Fruit fly (Drosophila melanogaster): ENCODE measurements around the gene bves.

The bves gene

DNA sequence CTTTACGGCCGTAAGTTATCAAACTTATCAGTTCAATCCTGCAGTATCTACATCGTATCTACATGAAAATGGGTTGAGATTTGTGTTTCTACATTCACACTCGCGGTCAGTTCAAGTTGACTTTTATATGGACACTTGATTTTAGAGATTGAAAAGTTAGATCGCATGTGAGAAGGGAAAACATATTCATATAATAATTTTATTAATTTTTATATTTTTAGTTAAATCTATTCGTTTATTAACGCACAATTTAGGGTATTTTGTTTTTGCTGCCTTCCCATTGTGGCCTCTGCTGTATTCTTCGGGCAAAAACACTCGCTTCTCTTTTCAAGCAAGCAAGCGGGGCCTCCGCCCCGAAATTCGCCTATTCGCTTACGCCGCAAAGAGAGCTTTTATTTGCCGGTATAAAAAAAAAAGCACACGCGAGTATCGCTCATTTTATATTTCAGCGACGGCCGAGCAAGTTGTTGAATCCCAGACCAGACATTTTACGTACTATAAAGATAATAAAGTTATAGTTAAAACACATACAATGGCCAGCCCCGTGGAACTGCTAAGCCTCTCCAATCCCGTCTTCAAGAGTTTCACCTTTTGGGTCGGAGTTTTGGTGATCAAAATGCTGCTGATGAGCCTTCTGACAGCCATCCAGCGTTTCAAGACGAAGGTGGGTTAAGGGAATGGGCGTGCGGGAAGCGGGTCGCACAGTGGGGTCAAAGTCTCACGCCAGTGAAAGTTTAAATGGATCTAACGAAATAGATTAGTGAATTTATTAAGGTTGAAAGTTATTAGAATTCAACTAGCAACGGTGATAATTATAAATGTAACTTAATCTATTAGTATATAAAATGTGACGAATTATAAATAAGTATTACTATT, 10.9 kb upstream of the bves start:
- TF ChIP-seq insv (optimal IDR thresholded peaks at IDR 0.05) (no peak), h (optimal IDR thresholded peaks at IDR 0.05) (no peak), ttk (optimal IDR thresholded peaks at IDR 0.05) (no peak), Myc (optimal IDR thresholded peaks at IDR 0.05) (no peak), psq (optimal IDR thresholded peaks at IDR 0.05) (no peak), Sin3A (optimal IDR thresholded peaks at IDR 0.05) (no peak)

DNA sequence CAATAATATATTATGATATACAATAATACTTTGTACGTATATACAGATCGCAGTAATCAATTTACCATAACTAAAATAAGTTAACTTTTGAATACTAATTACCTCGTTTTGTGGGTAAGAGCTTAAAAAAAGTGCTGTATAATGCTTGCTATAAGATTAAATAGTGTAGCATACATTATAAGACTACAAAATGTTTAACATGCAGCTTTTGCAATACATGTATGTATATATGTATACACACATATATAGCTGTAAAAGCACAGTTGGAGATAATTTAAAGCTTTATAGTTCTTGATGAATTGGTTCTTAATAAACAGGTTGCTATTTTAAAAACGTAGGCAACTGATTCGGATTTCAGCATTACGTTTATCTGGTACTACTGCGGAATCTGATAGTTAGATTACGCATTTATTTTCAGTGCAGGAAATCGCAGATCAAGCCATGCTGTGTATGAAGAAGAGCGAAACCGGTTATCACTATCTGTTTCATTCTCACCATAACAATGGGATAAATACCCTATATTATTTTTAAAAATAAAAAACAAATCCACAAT, 9.4 kb upstream of the bves start:
- TF ChIP-seq insv (optimal IDR thresholded peaks at IDR 0.05): no peak
- no peak for TF ChIP-seq ttk (optimal IDR thresholded peaks at IDR 0.05)
- TF ChIP-seq Myc (optimal IDR thresholded peaks at IDR 0.05): no peak
- TF ChIP-seq Sin3A (optimal IDR thresholded peaks at IDR 0.05): no peak
- TF ChIP-seq h (optimal IDR thresholded peaks at IDR 0.05): no peak
- no peak for TF ChIP-seq psq (optimal IDR thresholded peaks at IDR 0.05)

DNA sequence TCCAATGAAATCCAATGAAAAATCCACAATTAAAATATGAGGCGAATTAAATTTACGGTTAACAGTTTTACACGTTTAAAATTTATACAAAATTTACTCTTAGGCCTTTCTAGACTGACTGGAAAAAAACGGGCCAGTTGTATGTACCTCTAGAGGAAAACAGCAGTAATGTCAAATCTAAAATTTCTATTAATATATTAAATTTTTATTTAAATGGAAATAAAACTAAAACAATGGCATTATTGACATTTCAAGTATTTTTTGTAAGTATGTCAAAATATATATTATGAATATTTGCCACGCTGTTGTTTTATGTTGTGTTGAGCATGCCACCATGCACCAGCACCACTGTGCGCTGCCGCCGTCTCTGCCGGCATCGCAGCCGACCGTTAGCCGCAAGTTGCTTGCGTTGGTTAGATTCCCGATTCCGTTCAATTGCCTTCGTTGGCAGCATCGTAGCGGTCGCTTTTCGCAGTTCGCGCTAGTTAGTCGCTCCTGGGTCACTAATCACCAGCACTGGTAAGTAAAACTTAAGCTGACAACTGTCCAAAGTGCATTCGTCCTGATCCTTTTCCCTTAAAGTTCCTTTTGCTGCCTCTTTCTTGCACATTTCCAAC, 8.8 kb upstream of the bves start, which contains the start of gene Cbs:
Gene Cbs, plus strand, starts transcription at position 308 of the 617 bp plus-strand sequence.
- TF ChIP-seq ttk (optimal IDR thresholded peaks at IDR 0.05): no peak
- TF ChIP-seq insv (optimal IDR thresholded peaks at IDR 0.05): no peak
- TF ChIP-seq h (optimal IDR thresholded peaks at IDR 0.05): no peak
- no peak for TF ChIP-seq Myc (optimal IDR thresholded peaks at IDR 0.05)
- no peak for TF ChIP-seq Sin3A (optimal IDR thresholded peaks at IDR 0.05)
- TF ChIP-seq psq (optimal IDR thresholded peaks at IDR 0.05): no peak

DNA sequence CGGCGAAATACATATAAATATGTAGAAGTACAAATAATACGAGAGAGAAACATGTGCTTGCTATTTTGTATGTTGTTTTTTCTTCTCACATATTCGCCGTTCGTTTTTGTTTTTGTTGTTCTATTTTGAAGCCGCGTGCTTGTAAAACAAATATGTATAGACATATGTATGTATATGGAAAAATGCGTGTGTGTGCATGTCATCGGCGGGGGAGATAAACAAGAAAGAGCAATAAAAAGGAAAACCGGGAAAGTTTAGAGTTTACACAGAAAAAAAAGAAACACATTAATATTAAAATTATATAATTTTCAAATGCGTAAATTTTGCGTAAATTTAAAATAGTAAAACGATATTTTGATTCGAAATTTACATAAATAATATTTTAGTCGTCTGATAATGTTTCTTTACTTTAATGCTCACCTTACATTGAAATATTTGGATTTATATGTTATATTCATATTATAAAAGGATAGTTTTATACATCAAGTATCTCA, 8.3 kb upstream of the bves start:
- TF ChIP-seq ttk (optimal IDR thresholded peaks at IDR 0.05): no peak
- no peak for TF ChIP-seq h (optimal IDR thresholded peaks at IDR 0.05)
- no peak for TF ChIP-seq Myc (optimal IDR thresholded peaks at IDR 0.05)
- no peak for TF ChIP-seq psq (optimal IDR thresholded peaks at IDR 0.05)
- TF ChIP-seq insv (optimal IDR thresholded peaks at IDR 0.05): no peak
- TF ChIP-seq Sin3A (optimal IDR thresholded peaks at IDR 0.05): no peak

DNA sequence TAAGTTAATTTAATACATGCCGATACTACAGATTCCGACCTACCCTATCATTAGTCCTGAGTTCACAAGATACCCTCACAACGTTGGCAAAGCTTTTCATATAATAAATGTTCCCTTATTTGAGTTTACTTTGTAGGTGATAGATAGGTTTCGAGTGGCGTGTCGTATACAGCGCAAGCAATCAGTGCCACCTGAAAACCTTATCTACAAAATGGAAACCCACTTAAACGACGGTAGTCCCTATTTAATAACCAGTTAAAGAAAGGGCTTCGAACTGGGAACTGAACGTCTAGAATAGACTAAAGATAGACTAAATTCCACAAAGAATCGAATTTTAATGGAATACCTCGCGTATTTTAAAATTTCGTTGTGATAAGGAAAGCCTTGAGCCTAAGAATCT, 7.6 kb upstream of the bves start:
- no peak for TF ChIP-seq Sin3A (optimal IDR thresholded peaks at IDR 0.05)
- no peak for TF ChIP-seq insv (optimal IDR thresholded peaks at IDR 0.05)
- no peak for TF ChIP-seq psq (optimal IDR thresholded peaks at IDR 0.05)
- no peak for TF ChIP-seq Myc (optimal IDR thresholded peaks at IDR 0.05)
- no peak for TF ChIP-seq ttk (optimal IDR thresholded peaks at IDR 0.05)

DNA sequence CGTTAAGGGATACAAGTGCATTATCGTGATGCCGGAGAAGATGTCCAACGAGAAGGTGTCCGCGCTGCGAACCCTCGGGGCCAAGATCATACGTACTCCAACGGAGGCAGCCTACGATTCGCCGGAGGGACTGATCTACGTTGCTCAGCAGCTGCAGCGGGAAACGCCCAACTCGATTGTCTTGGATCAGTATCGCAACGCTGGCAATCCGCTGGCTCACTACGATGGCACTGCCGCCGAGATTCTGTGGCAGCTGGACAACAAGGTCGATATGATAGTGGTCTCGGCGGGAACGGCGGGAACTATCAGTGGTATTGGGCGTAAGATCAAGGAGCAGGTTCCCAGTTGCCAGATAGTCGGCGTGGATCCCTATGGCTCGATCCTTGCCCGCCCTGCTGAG, 6.0 kb upstream of the bves start:
- TF ChIP-seq psq (optimal IDR thresholded peaks at IDR 0.05): no peak
- TF ChIP-seq Myc (optimal IDR thresholded peaks at IDR 0.05): no peak
- TF ChIP-seq h (optimal IDR thresholded peaks at IDR 0.05): no peak
- TF ChIP-seq ttk (optimal IDR thresholded peaks at IDR 0.05): peak; percentile 100
- no peak for TF ChIP-seq Sin3A (optimal IDR thresholded peaks at IDR 0.05)
- no peak for TF ChIP-seq insv (optimal IDR thresholded peaks at IDR 0.05)

DNA sequence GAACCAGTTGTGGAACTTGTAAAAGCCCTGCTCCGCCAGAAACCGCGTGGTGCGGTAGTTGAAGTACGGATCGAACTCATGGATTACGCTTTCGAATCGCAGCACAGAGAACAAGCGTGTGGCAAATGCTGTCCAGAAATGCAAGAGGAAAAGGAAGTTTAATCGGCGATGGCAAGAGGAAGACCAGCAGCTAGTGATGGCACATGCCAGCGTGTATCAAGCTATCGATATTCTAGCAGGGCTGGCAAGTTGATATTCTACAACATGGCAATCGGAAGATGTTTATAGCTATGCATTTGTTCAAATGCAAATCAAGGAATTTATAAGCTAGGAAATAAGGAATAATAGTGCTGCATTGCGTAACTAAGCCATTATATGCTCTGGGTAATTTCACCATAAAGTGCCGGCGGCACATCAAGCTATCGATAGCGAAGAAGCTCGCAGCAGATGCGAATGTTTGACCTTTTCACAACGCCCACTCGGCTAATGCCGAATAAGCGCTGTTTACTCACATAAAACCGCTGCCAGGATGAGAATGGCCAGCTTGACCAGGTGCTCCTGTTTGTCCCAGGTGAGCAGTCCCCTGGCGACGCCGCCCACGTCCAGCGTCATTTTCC, 556 bp upstream of the bves start:
- no peak for TF ChIP-seq h (optimal IDR thresholded peaks at IDR 0.05)
- TF ChIP-seq psq (optimal IDR thresholded peaks at IDR 0.05): no peak

DNA sequence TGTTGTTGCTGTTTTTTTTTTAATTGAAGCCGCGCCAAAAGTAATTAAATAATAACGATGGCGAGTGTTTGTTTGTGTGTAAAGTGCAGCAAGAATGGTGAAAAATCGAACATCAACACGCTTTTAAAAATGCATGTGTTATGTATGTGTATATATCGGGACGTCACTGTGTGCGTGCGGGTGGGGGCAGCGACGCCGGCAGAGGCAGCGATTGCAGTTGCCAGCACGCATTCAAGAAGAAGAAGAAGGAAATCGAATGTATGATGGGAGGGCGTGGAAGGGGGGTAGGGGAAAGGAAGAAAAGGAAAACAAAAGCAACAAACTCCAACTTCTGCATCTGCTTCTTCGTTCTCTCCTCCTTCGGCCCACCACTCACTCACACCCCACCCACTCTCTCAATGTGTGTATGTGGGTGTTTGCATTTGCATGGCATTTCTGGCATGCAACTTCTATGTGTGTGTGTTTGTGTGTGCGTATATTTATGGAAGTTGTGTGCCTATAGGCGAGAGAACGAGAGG, 1.3 kb downstream of the bves start:
- TF ChIP-seq psq (optimal IDR thresholded peaks at IDR 0.05) (no peak), ttk (optimal IDR thresholded peaks at IDR 0.05) (no peak), h (optimal IDR thresholded peaks at IDR 0.05) (no peak), Sin3A (optimal IDR thresholded peaks at IDR 0.05) (no peak), Myc (optimal IDR thresholded peaks at IDR 0.05) (no peak), insv (optimal IDR thresholded peaks at IDR 0.05) (no peak)

DNA sequence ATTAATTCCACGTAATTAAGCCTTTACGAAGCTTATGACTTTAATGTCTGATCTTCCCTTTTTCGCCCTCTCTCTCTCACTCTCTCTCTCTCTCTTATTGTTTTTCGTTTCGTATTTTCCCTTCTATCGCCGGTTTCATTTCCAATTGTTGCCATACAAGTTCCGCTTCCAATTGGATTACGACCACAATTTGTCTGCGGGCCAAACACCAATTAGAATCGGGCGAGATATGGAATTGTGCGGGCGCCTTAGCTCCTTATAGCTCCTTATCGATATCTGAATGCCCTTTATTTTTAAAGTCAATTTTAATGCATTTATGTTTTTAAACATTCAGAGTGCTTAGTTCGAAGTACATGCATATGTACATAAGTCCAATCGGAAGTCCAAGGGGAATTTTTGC, 3.0 kb downstream of the bves start:
- TF ChIP-seq Myc (optimal IDR thresholded peaks at IDR 0.05) (no peak), Sin3A (optimal IDR thresholded peaks at IDR 0.05) (no peak), insv (optimal IDR thresholded peaks at IDR 0.05) (no peak), h (optimal IDR thresholded peaks at IDR 0.05) (no peak), psq (optimal IDR thresholded peaks at IDR 0.05) (no peak), ttk (optimal IDR thresholded peaks at IDR 0.05) (no peak)

DNA sequence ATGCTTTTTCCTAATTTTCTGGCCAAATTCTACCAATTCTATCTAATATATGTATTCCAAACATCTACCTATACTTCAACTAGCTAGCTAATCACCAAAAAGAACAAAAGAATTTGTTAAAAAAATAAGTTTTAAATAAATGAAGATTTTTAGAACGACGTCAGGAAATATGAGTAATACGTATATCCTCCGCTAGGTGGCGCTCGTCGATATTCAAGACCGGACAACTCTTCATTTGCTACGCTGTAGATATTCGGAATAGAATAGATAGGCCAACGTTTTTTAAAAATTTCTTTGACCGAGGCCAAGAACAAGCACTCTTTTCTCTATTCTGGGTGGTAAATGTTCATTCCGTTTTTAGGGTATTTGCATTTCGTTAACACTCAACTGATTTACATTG, 4.7 kb downstream of the bves start:
- no peak for TF ChIP-seq Sin3A (optimal IDR thresholded peaks at IDR 0.05)
- TF ChIP-seq ttk (optimal IDR thresholded peaks at IDR 0.05): no peak
- TF ChIP-seq h (optimal IDR thresholded peaks at IDR 0.05): no peak
- TF ChIP-seq insv (optimal IDR thresholded peaks at IDR 0.05): no peak
- TF ChIP-seq psq (optimal IDR thresholded peaks at IDR 0.05): no peak
- TF ChIP-seq Myc (optimal IDR thresholded peaks at IDR 0.05): no peak

DNA sequence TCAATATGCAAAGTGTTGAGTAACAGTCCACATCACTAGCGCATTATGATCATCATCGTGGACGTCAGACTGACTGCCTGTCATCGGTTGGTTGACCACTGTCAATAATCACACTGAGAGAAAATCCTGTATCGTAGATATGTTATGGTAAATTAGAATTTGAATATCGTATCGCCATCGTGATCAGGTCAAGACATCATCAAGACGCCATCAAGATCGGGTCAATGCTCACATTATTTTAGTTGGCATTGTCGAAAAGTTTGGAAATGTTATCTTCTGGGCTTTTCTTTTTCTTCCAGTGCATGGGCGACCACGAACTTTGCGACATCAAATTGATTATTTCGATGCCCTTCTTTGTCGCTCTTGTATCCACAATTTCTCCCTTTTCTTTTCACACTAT, 5.2 kb downstream of the bves start:
- TF ChIP-seq insv (optimal IDR thresholded peaks at IDR 0.05): no peak
- no peak for TF ChIP-seq psq (optimal IDR thresholded peaks at IDR 0.05)
- TF ChIP-seq ttk (optimal IDR thresholded peaks at IDR 0.05): no peak
- TF ChIP-seq Myc (optimal IDR thresholded peaks at IDR 0.05): no peak

DNA sequence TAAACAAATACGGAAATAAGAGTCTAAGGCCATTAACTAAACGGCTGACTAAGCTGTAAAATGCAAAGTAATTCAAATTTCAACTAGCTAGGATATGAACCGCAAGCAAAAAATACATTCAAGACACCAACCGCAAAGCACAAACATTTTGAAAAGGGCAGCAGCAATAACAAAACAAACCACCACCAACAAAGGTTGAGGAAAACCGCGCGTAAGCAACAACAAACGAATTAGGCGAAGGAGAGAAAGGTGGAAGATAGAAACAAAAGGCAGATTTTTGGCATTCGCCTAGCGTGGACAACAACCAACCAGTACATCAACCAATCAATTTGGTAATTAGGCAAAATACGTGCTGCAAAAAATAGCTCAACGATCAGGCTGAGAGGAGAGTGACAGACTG, 6.8 kb downstream of the bves start:
- TF ChIP-seq psq (optimal IDR thresholded peaks at IDR 0.05): no peak
- TF ChIP-seq ttk (optimal IDR thresholded peaks at IDR 0.05): no peak
- no peak for TF ChIP-seq Sin3A (optimal IDR thresholded peaks at IDR 0.05)
- no peak for TF ChIP-seq Myc (optimal IDR thresholded peaks at IDR 0.05)
- TF ChIP-seq insv (optimal IDR thresholded peaks at IDR 0.05): no peak
- no peak for TF ChIP-seq h (optimal IDR thresholded peaks at IDR 0.05)

Measured in Kc167 (cell line).